Fruit fly (Drosophila melanogaster) whole organism, adult: ENCODE results near the gene CG32633.

Experiments used
- CG12768 ChIP-seq: fragments of 200-800 bp; sonication (Bioruptor generic); optimal IDR thresholded peaks from 2 replicates; lab custom pipeline; 2017; ENCODE audit warnings: missing biosample characterization, missing genetic modification characterization, mild to moderate bottlenecking, moderate library complexity, missing genetic modification reagents
- CG14711 ChIP-seq: fragments of 200-800 bp; sonication (Bioruptor generic); optimal IDR thresholded peaks from 2 replicates; lab custom pipeline; 2018; ENCODE audit warnings: missing biosample characterization, mild to moderate bottlenecking, missing genetic modification characterization, moderate library complexity
- CG33017 ChIP-seq: fragments of 200-800 bp; sonication (Bioruptor generic); optimal IDR thresholded peaks from 2 replicates; lab custom pipeline; 2018; ENCODE audit warnings: missing biosample characterization, mild to moderate bottlenecking, missing genetic modification characterization, moderate library complexity
- CG5204 ChIP-seq: fragments of 200-800 bp; sonication (Bioruptor generic); optimal IDR thresholded peaks from 2 replicates; lab custom pipeline; 2016; ENCODE audit warnings: missing biosample characterization, missing genetic modification characterization
- CG7101 ChIP-seq: fragments of 200-800 bp; sonication (Bioruptor generic); optimal IDR thresholded peaks from 2 replicates; lab custom pipeline; 2018; ENCODE audit warnings: missing biosample characterization, mild to moderate bottlenecking, missing genetic modification characterization, moderate library complexity
- Clk ChIP-seq: fragments of 200-800 bp; sonication (Bioruptor generic); optimal IDR thresholded peaks from 2 replicates; lab custom pipeline; 2017; ENCODE audit warnings: missing biosample characterization, missing genetic modification characterization
- cic ChIP-seq: fragments of 200-800 bp; sonication (Bioruptor generic); optimal IDR thresholded peaks from 2 replicates; lab custom pipeline; 2017; ENCODE audit warnings: missing biosample characterization, mild to moderate bottlenecking, missing genetic modification characterization, moderate library complexity
- kay ChIP-seq: fragments of 200-800 bp; sonication (Bioruptor generic); peaks from one replicate; lab custom pipeline; 2016; ENCODE audit warnings: missing biosample characterization, missing genetic modification characterization, borderline replicate concordance
- ovo ChIP-seq: fragments of 200-800 bp; sonication (Bioruptor generic); optimal IDR thresholded peaks from 2 replicates; lab custom pipeline; 2016; ENCODE audit warnings: missing biosample characterization, missing genetic modification characterization
- pad ChIP-seq: fragments of 200-800 bp; sonication (Bioruptor generic); optimal IDR thresholded peaks from 3 replicates; lab custom pipeline; 2017; ENCODE audit warnings: missing biosample characterization, missing genetic modification characterization, mild to moderate bottlenecking, moderate library complexity, missing genetic modification reagents
- tj ChIP-seq: fragments of 200-800 bp; sonication (Bioruptor generic); optimal IDR thresholded peaks from 3 replicates; lab custom pipeline; 2017; ENCODE audit warnings: missing biosample characterization, mild to moderate bottlenecking, missing genetic modification characterization, moderate library complexity

dm6 chrX:13586888-13587287 is 25.4 kb downstream of the CG32633 start:
- TF ChIP-seq tj (GFP tag; lab: Kevin White, UChicago) = no peak
- TF ChIP-seq CG7101 (tag; lab: Kevin White, UChicago) = no peak
- no peak for TF ChIP-seq kay (GFP tag; lab: Kevin White, UChicago)
- TF ChIP-seq CG14711 (tag; lab: Kevin White, UChicago) = no peak
- no peak for TF ChIP-seq CG33017 (tag; lab: Kevin White, UChicago)
- no peak for TF ChIP-seq CG12768 (GFP tag; lab: Kevin White, UChicago)
- TF ChIP-seq Clk (GFP tag; lab: Kevin White, UChicago) = no peak
- TF ChIP-seq pad (GFP tag; lab: Kevin White, UChicago) = no peak
- no peak for TF ChIP-seq ovo (GFP tag; lab: Kevin White, UChicago)
- no peak for TF ChIP-seq CG5204
- no peak for TF ChIP-seq cic (GFP tag; lab: Kevin White, UChicago)
